Worm (Caenorhabditis elegans) whole organism, L1 larva: ENCODE measurements around the gene acox-3.
A peak's percentile ranks its signal among the peaks of the same experiment; 100 is the strongest.

Source experiments
- C04F5.9 ChIP-seq: sonication (generic microtip); optimal IDR thresholded peaks from 2 replicates; lab custom pipeline; 2016; ENCODE audit warnings: missing genetic modification characterization, missing compliant biosample characterization
- Y116A8C.19 ChIP-seq: sonication (generic microtip); optimal IDR thresholded peaks from 2 replicates; lab custom pipeline; 2016; ENCODE audit warnings: missing compliant biosample characterization, missing genetic modification characterization, borderline replicate concordance
- alr-1 ChIP-seq: fragments of 200-800 bp; sonication (Bioruptor generic); optimal IDR thresholded peaks from 2 replicates; lab custom pipeline; 2018; ENCODE audit warnings: borderline replicate concordance, mild to moderate bottlenecking, missing genetic modification characterization, missing compliant biosample characterization
- aly-2 ChIP-seq: fragments of 150-350 bp; optimal IDR thresholded peaks from 2 replicates; lab custom pipeline; 2014; ENCODE audit warnings: missing biosample characterization, missing genetic modification characterization
- blmp-1 ChIP-seq: fragments of 150-350 bp; optimal IDR thresholded peaks from 2 replicates; lab custom pipeline; 2014; ENCODE audit warnings: missing biosample characterization, missing genetic modification characterization
- ceh-63 ChIP-seq: fragments of 200-800 bp; sonication (Bioruptor generic); optimal IDR thresholded peaks from 2 replicates; lab custom pipeline; 2018; ENCODE audit warnings: mild to moderate bottlenecking, missing genetic modification characterization, missing compliant biosample characterization
- ceh-8 ChIP-seq: fragments of 200-800 bp; sonication (Bioruptor generic); optimal IDR thresholded peaks from 2 replicates; lab custom pipeline; 2018; ENCODE audit warnings: mild to moderate bottlenecking, missing genetic modification characterization, moderate library complexity, missing compliant biosample characterization
- ceh-88 ChIP-seq: fragments of 200-800 bp; sonication (Bioruptor generic); IDR thresholded peaks from 2 replicates; pipeline ENCODE4 v1.3.6; 2022; ENCODE audit warnings: missing genetic modification characterization, missing compliant biosample characterization
- ces-1 ChIP-seq: fragments of 150-350 bp; optimal IDR thresholded peaks from 2 replicates; lab custom pipeline; 2014; ENCODE audit warnings: missing biosample characterization, missing genetic modification reagents, missing genetic modification characterization
- dpl-1 ChIP-seq, 3 experiments: fragments of 150-350 bp in 2 of 3; sonication (generic microtip) in 1 of 3; optimal IDR thresholded peaks; 2 replicates each; lab custom pipeline; 2014 to 2017; ENCODE audit warnings: missing biosample characterization in 3 of 3, missing genetic modification characterization in 3 of 3, missing genetic modification reagents in 3 of 3
- efl-1 ChIP-seq, 4 experiments: fragments of 150-350 bp; optimal IDR thresholded peaks in 3 of 4; peaks in 1 of 4; 1 replicate in 1 of 4; 2 replicates in 3 of 4; lab custom pipeline; 2014; ENCODE audit warnings: missing biosample characterization in 2 of 4, missing genetic modification characterization in 2 of 4, missing genetic modification reagents in 2 of 4
- efl-3 ChIP-seq: fragments of 200-800 bp; sonication (Bioruptor generic); optimal IDR thresholded peaks from 2 replicates; lab custom pipeline; 2018; ENCODE audit warnings: mild to moderate bottlenecking, missing genetic modification characterization, missing compliant biosample characterization
- elt-2 ChIP-seq: sonication (generic microtip); optimal IDR thresholded peaks from 2 replicates; lab custom pipeline; 2016; ENCODE audit warnings: missing genetic modification characterization, mild to moderate bottlenecking, inconsistent platforms, missing compliant biosample characterization, missing genetic modification reagents
- fkh-10 ChIP-seq: sonication (generic microtip); optimal IDR thresholded peaks from 2 replicates; lab custom pipeline; 2017; ENCODE audit warnings: missing biosample characterization, missing genetic modification reagents, missing genetic modification characterization
- hpl-2 ChIP-seq: fragments of 150-350 bp; optimal IDR thresholded peaks from 2 replicates; lab custom pipeline; 2014; ENCODE audit warnings: missing biosample characterization, missing genetic modification reagents, missing genetic modification characterization
- irx-1 ChIP-seq: sonication (generic microtip); optimal IDR thresholded peaks from 2 replicates; lab custom pipeline; 2016; ENCODE audit warnings: missing genetic modification characterization, missing compliant biosample characterization
- isw-1 ChIP-seq: fragments of 200-800 bp; sonication (Bioruptor generic); IDR thresholded peaks from 2 replicates; pipeline ENCODE4 v1.3.6; 2022; ENCODE audit warnings: missing genetic modification characterization, missing compliant biosample characterization
- jun-1 ChIP-seq: fragments of 150-350 bp; optimal IDR thresholded peaks from 2 replicates; lab custom pipeline; 2014; ENCODE audit warnings: missing biosample characterization, missing genetic modification reagents, missing genetic modification characterization
- lin-13 ChIP-seq: fragments of 150-350 bp; optimal IDR thresholded peaks from 2 replicates; lab custom pipeline; 2014; ENCODE audit warnings: missing biosample characterization, missing genetic modification reagents, missing genetic modification characterization
- lin-14 ChIP-seq: fragments of 200-800 bp; sonication (Bioruptor generic); optimal IDR thresholded peaks from 2 replicates; lab custom pipeline; 2018; ENCODE audit warnings: mild to moderate bottlenecking, missing genetic modification characterization, moderate library complexity, missing compliant biosample characterization
- lsy-2 ChIP-seq, 2 experiments: fragments of 150-350 bp; optimal IDR thresholded peaks; 2 replicates each; lab custom pipeline; 2014; ENCODE audit warnings: missing biosample characterization in 2 of 2, missing genetic modification characterization in 2 of 2
- mab-9 ChIP-seq: fragments of 200-800 bp; sonication (Bioruptor generic); IDR thresholded peaks from 2 replicates; pipeline ENCODE4 v1.3.6; 2022; ENCODE audit warnings: missing genetic modification reagents, missing genetic modification characterization, missing compliant biosample characterization
- mdl-1 ChIP-seq, 2 experiments: fragments of 150-350 bp; optimal IDR thresholded peaks; 2 replicates each; lab custom pipeline; 2014 to 2017; ENCODE audit warnings: missing biosample characterization in 2 of 2, missing genetic modification characterization in 2 of 2, inconsistent platforms in 1 of 2
- mef-2 ChIP-seq: fragments of 150-350 bp; optimal IDR thresholded peaks from 2 replicates; lab custom pipeline; 2014; ENCODE audit warnings: missing biosample characterization, missing genetic modification characterization
- mep-1 ChIP-seq: fragments of 150-350 bp; optimal IDR thresholded peaks from 2 replicates; lab custom pipeline; 2014; ENCODE audit warnings: missing biosample characterization, missing genetic modification characterization
- nhr-20 ChIP-seq: sonication (generic microtip); optimal IDR thresholded peaks from 2 replicates; lab custom pipeline; 2016; ENCODE audit warnings: mild to moderate bottlenecking, missing genetic modification characterization, missing compliant biosample characterization
- nhr-28 ChIP-seq: fragments of 150-350 bp; optimal IDR thresholded peaks from 2 replicates; lab custom pipeline; 2014; ENCODE audit warnings: missing biosample characterization, missing genetic modification characterization
- nhr-47 ChIP-seq: sonication (generic microtip); optimal IDR thresholded peaks from 2 replicates; lab custom pipeline; 2016; ENCODE audit warnings: mild to moderate bottlenecking, missing genetic modification characterization, moderate library complexity, missing compliant biosample characterization
- nhr-77 ChIP-seq: fragments of 150-350 bp; optimal IDR thresholded peaks from 2 replicates; lab custom pipeline; 2014; ENCODE audit warnings: missing biosample characterization, missing genetic modification characterization
- nhr-84 ChIP-seq: sonication (generic microtip); optimal IDR thresholded peaks from 2 replicates; lab custom pipeline; 2017; ENCODE audit warnings: missing biosample characterization, missing genetic modification characterization
- nhr-90 ChIP-seq: sonication (generic microtip); optimal IDR thresholded peaks from 2 replicates; lab custom pipeline; 2016; ENCODE audit warnings: mild to moderate bottlenecking, missing genetic modification characterization, missing compliant biosample characterization; ENCODE audit not compliant: poor library complexity
- pag-3 ChIP-seq: sonication (generic microtip); optimal IDR thresholded peaks from 2 replicates; lab custom pipeline; 2017; ENCODE audit warnings: missing genetic modification characterization, mild to moderate bottlenecking, missing compliant biosample characterization, antibody characterized with exemption, borderline replicate concordance; ENCODE audit not compliant: insufficient read depth
- pax-3 ChIP-seq: fragments of 200-800 bp; sonication (Bioruptor generic); optimal IDR thresholded peaks from 2 replicates; lab custom pipeline; 2018; ENCODE audit warnings: mild to moderate bottlenecking, missing genetic modification characterization, moderate library complexity, missing compliant biosample characterization
- pqm-1 ChIP-seq: sonication (generic microtip); optimal IDR thresholded peaks from 3 replicates; lab custom pipeline; 2017; ENCODE audit warnings: missing biosample characterization, missing genetic modification characterization
- rnt-1 ChIP-seq: sonication (generic microtip); optimal IDR thresholded peaks from 2 replicates; lab custom pipeline; 2016; ENCODE audit warnings: mild to moderate bottlenecking, missing genetic modification characterization, moderate library complexity, missing compliant biosample characterization
- snu-23 ChIP-seq: sonication (generic microtip); optimal IDR thresholded peaks from 2 replicates; lab custom pipeline; 2016; ENCODE audit warnings: missing genetic modification characterization, missing compliant biosample characterization
- sptf-1 ChIP-seq: fragments of 150-350 bp; optimal IDR thresholded peaks from 2 replicates; lab custom pipeline; 2014; ENCODE audit warnings: missing biosample characterization, missing genetic modification characterization
- sup-37 ChIP-seq: fragments of 200-800 bp; sonication (Bioruptor generic); optimal IDR thresholded peaks from 2 replicates; lab custom pipeline; 2018; ENCODE audit warnings: mild to moderate bottlenecking, missing genetic modification characterization, missing compliant biosample characterization
- swsn-7 ChIP-seq: sonication (generic microtip); optimal IDR thresholded peaks from 2 replicates; lab custom pipeline; 2016; ENCODE audit warnings: missing genetic modification characterization, missing compliant biosample characterization
- unc-130 ChIP-seq: fragments of 150-350 bp; optimal IDR thresholded peaks from 2 replicates; lab custom pipeline; 2017; ENCODE audit warnings: missing biosample characterization, missing genetic modification characterization, inconsistent platforms
- unc-62 ChIP-seq: fragments of 150-350 bp; optimal IDR thresholded peaks from 2 replicates; lab custom pipeline; 2014; ENCODE audit warnings: missing biosample characterization, missing genetic modification reagents, missing genetic modification characterization
- xbp-1 ChIP-seq: sonication (generic microtip); optimal IDR thresholded peaks from 2 replicates; lab custom pipeline; 2016; ENCODE audit warnings: missing genetic modification characterization, missing compliant biosample characterization
- zag-1 ChIP-seq: fragments of 150-350 bp; optimal IDR thresholded peaks from 2 replicates; lab custom pipeline; 2014; ENCODE audit warnings: missing biosample characterization, missing genetic modification characterization

Gene acox-3

ce11 chrIV:6227974-6228373 is 20.3 kb downstream of the acox-3 start, which contains the start of gene C49A9.1:
TSS of gene C49A9.1 (plus strand) at chrIV:6228190.
- TF ChIP-seq hpl-2 (no peak), nhr-84 (tag; lab: Kevin White, UChicago) (no peak), unc-130 (no peak), Y116A8C.19 (tag; lab: Kevin White, UChicago) (no peak), aly-2 (tag; lab: Kevin White, UChicago) (no peak), lin-13 (no peak), swsn-7 (tag; lab: Kevin White, UChicago) (no peak), nhr-47 (tag; lab: Kevin White, UChicago) (no peak), lsy-2 (tag; optimal IDR thresholded peaks at IDR 0.05; lab: Kevin White, UChicago) (no peak), zag-1 (no peak), ces-1 (GFP tag; lab: Kevin White, UChicago) (no peak), sup-37 (GFP tag; lab: Kevin White, UChicago) (no peak), lin-14 (no peak), alr-1 (tag; lab: Kevin White, UChicago) (no peak), blmp-1 (tag; lab: Kevin White, UChicago) (no peak), mdl-1 (tag; optimal IDR thresholded peaks at IDR 0.05; lab: Kevin White, UChicago) (no peak), ceh-8 (GFP tag; lab: Kevin White, UChicago) (no peak), mep-1 (no peak)

DNA sequence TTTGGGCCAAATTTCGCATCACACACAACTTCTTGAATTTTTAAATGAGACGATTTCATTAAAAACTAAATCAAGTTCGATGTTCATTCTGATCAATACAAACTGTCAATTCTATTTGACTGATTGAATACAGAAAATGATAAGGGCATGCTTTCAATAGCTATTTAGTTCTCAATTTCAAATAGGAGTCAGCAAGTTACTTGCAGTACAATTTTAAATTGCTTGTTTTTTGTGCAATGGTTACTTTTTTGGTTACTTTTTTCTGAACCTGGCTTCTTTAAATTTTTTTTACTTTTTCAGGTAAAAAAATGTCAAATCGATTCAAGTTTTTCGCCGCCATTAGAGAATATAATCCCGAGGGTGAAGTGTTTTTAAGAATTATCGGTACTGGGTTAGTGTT is 23.1 kb downstream of the acox-3 start, which contains the start of gene C49A9.2:
TSS of gene C49A9.2 (plus strand) at position 301 of the 400 bp plus-strand sequence.
- no peak for TF ChIP-seq snu-23 (GFP tag; lab: Kevin White, UChicago)
- TF ChIP-seq ceh-88 (GFP tag; lab: Robert Waterston, UW): no peak
- TF ChIP-seq mdl-1 (tag; optimal IDR thresholded peaks at IDR 0.05; lab: Kevin White, UChicago): no peak
- TF ChIP-seq alr-1 (tag; lab: Kevin White, UChicago): no peak
- TF ChIP-seq ceh-63 (GFP tag; lab: Kevin White, UChicago): no peak
- no peak for TF ChIP-seq isw-1 (GFP tag; lab: Robert Waterston, UW)
- TF ChIP-seq zag-1: no peak
- no peak for TF ChIP-seq aly-2 (tag; lab: Kevin White, UChicago)
- no peak for TF ChIP-seq mef-2
- TF ChIP-seq C04F5.9 (tag; lab: Kevin White, UChicago): no peak
- no peak for TF ChIP-seq sptf-1 (tag; lab: Kevin White, UChicago)
- no peak for TF ChIP-seq mab-9 (GFP tag; lab: Robert Waterston, UW)
- no peak for TF ChIP-seq dpl-1 (GFP tag; optimal IDR thresholded peaks at IDR 0.05; lab: Kevin White, UChicago)
- TF ChIP-seq fkh-10 (GFP tag; lab: Kevin White, UChicago): no peak
- TF ChIP-seq rnt-1 (tag; lab: Kevin White, UChicago): no peak
- no peak for TF ChIP-seq nhr-28
- no peak for TF ChIP-seq nhr-90

DNA sequence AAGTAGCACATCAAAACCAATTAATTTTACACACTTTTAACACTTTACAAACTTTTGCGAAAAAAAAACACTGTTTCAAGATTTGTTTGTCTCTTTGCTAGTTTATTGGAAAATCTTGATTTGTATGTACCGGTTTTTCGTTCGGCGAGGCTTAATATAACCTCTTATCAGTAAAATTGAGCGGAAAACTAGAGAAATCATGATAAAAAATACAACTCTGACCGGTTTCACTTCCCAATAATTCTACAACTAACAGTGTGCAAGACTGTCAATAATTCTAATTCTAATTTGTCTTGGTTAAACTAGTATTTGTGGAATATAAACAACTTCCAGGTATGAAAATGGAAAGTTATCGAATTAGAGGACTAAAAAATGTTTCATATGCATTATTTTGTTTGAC is 26.4 kb downstream of the acox-3 start, which contains the start of gene C49A9.3:
TSS of gene C49A9.3 (plus strand) at position 212 of the 400 bp plus-strand sequence.
- no peak for TF ChIP-seq pag-3 (tag; lab: Kevin White, UChicago)
- no peak for TF ChIP-seq ceh-63 (GFP tag; lab: Kevin White, UChicago)
- TF ChIP-seq ceh-88 (GFP tag; lab: Robert Waterston, UW): no peak
- no peak for TF ChIP-seq pax-3 (tag; lab: Kevin White, UChicago)
- no peak for TF ChIP-seq hpl-2
- TF ChIP-seq jun-1 (tag; lab: Kevin White, UChicago): no peak
- no peak for TF ChIP-seq xbp-1 (tag; lab: Kevin White, UChicago)
- TF ChIP-seq nhr-84 (tag; lab: Kevin White, UChicago): no peak
- TF ChIP-seq efl-1 (optimal IDR thresholded peaks at IDR 0.05; lab: Kevin White, UChicago): no peak
- peak in 1 of 2 experiments; percentile 2 for TF ChIP-seq efl-1 (GFP tag; optimal IDR thresholded peaks at IDR 0.05 in 1 of 2; lab: Kevin White, UChicago)
- no peak for TF ChIP-seq Y116A8C.19 (tag; lab: Kevin White, UChicago)
- TF ChIP-seq mab-9 (GFP tag; lab: Robert Waterston, UW): no peak
- TF ChIP-seq efl-3 (GFP tag; lab: Kevin White, UChicago): no peak
- no peak for TF ChIP-seq unc-62 (GFP tag; lab: Kevin White, UChicago)
- no peak for TF ChIP-seq irx-1
- no peak for TF ChIP-seq nhr-20 (tag; lab: Kevin White, UChicago)
- peak; percentile 51 for TF ChIP-seq elt-2 (tag; lab: Kevin White, UChicago)
- TF ChIP-seq nhr-77 (tag; lab: Kevin White, UChicago): no peak
- no peak for TF ChIP-seq pqm-1 (tag; lab: Kevin White, UChicago)
